Fruit fly (Drosophila melanogaster) whole organism, embryonic: ENCODE results near the gene His3.3A.

Experiments used
- C15 ChIP-seq: fragments of 200-800 bp; sonication (Bioruptor generic); IDR thresholded peaks from 3 replicates; pipeline ENCODE4 v1.3.6; 2022; ENCODE audit warnings: missing biosample characterization, missing genetic modification characterization
- CG10147 ChIP-seq: fragments of 200-800 bp; sonication (Bioruptor generic); optimal IDR thresholded peaks from 2 replicates; lab custom pipeline; 2019; ENCODE audit warnings: missing biosample characterization, mild to moderate bottlenecking, missing genetic modification characterization, moderate library complexity
- CG10321 ChIP-seq: fragments of 200-800 bp; sonication (Bioruptor generic); IDR thresholded peaks from 2 replicates; pipeline ENCODE4 v1.3.6; 2022; ENCODE audit warnings: missing biosample characterization, missing genetic modification characterization
- CG12236 ChIP-seq: fragments of 200-800 bp; sonication (Bioruptor generic); optimal IDR thresholded peaks from 2 replicates; lab custom pipeline; 2016; ENCODE audit warnings: missing biosample characterization, missing genetic modification characterization
- CG14965 ChIP-seq: fragments of 200-800 bp; sonication (Bioruptor generic); optimal IDR thresholded peaks from 2 replicates; lab custom pipeline; 2016; ENCODE audit warnings: missing biosample characterization, missing genetic modification characterization, borderline replicate concordance
- CG15696 ChIP-seq: fragments of 200-800 bp; sonication (Bioruptor generic); optimal IDR thresholded peaks from 2 replicates; lab custom pipeline; 2019; ENCODE audit warnings: missing biosample characterization, mild to moderate bottlenecking, missing genetic modification characterization, moderate library complexity
- CG1832 ChIP-seq: fragments of 200-800 bp; sonication (Bioruptor generic); optimal IDR thresholded peaks from 2 replicates; lab custom pipeline; 2017; ENCODE audit warnings: missing biosample characterization, mild to moderate bottlenecking, missing genetic modification characterization, inconsistent platforms
- CG32772 ChIP-seq: fragments of 200-800 bp; sonication (Bioruptor generic); IDR thresholded peaks from 2 replicates; pipeline ENCODE4 v1.3.6; 2022; ENCODE audit warnings: missing biosample characterization, missing genetic modification characterization
- CG34376 ChIP-seq: fragments of 200-800 bp; sonication (Bioruptor generic); optimal IDR thresholded peaks from 2 replicates; lab custom pipeline; 2018; ENCODE audit warnings: missing biosample characterization, mild to moderate bottlenecking, missing genetic modification characterization
- CG4424 ChIP-seq: fragments of 200-800 bp; sonication (Bioruptor generic); optimal IDR thresholded peaks from 3 replicates; lab custom pipeline; 2016; ENCODE audit warnings: missing biosample characterization, missing genetic modification characterization
- CG6791 ChIP-seq: fragments of 200-800 bp; sonication (Bioruptor generic); IDR thresholded peaks from 3 replicates; pipeline ENCODE4 v1.3.6; 2022; ENCODE audit warnings: missing biosample characterization, missing genetic modification characterization; ENCODE audit not compliant: partially characterized antibody
- CG8290 ChIP-seq, 3 experiments: fragments of 200-800 bp; sonication (Bioruptor generic); optimal IDR thresholded peaks; 2 replicates each; lab custom pipeline; 2016 to 2019; ENCODE audit warnings: missing biosample characterization in 3 of 3, missing genetic modification characterization in 3 of 3, mild to moderate bottlenecking in 2 of 3, moderate library complexity in 1 of 3
- CG9215 ChIP-seq: fragments of 200-800 bp; sonication (Bioruptor generic); IDR thresholded peaks from 2 replicates; pipeline ENCODE4 v1.3.6; 2022; ENCODE audit warnings: missing biosample characterization, missing genetic modification characterization
- CG9876 ChIP-seq: fragments of 200-800 bp; sonication (Bioruptor generic); optimal IDR thresholded peaks from 2 replicates; lab custom pipeline; 2016; ENCODE audit warnings: missing biosample characterization, missing genetic modification characterization
- CHES-1-like ChIP-seq: fragments of 200-800 bp; sonication (Bioruptor generic); optimal IDR thresholded peaks from 2 replicates; lab custom pipeline; 2016; ENCODE audit warnings: missing biosample characterization, missing genetic modification characterization
- CkIIα-i1 ChIP-seq: fragments of 200-800 bp; sonication (Bioruptor generic); IDR thresholded peaks from 2 replicates; pipeline ENCODE4 v1.3.6; 2022; ENCODE audit warnings: missing biosample characterization, missing genetic modification characterization
- D19B ChIP-seq: fragments of 200-800 bp; sonication (Bioruptor generic); optimal IDR thresholded peaks from 2 replicates; lab custom pipeline; 2017; ENCODE audit warnings: missing biosample characterization, mild to moderate bottlenecking, missing genetic modification characterization
- Dfd ChIP-seq, 2 experiments: fragments of >200 bp; optimal IDR thresholded peaks; 2 replicates each; lab custom pipeline; 2017; ENCODE audit warnings: missing biosample characterization in 2 of 2, missing genetic modification characterization in 2 of 2
- Drgx ChIP-seq: fragments of 200-800 bp; sonication (Bioruptor generic); IDR thresholded peaks from 2 replicates; pipeline ENCODE4 v1.3.6; 2022; ENCODE audit warnings: missing biosample characterization, missing genetic modification characterization
- Ets65A ChIP-seq: fragments of 200-800 bp; sonication (Bioruptor generic); peaks from one replicate; lab custom pipeline; 2016; ENCODE audit warnings: missing biosample characterization, missing genetic modification characterization
- Gsc ChIP-seq: fragments of 200-800 bp; sonication (Bioruptor generic); IDR thresholded peaks from 2 replicates; pipeline ENCODE4 v1.3.6; 2022; ENCODE audit warnings: missing biosample characterization, missing genetic modification characterization
- HLHmδ ChIP-seq: fragments of 200-800 bp; sonication (Bioruptor generic); optimal IDR thresholded peaks from 2 replicates; lab custom pipeline; 2018; ENCODE audit warnings: missing biosample characterization, mild to moderate bottlenecking, missing genetic modification characterization, moderate library complexity
- Hr51 ChIP-seq, 2 experiments: fragments of 200-800 bp; sonication (Bioruptor generic); optimal IDR thresholded peaks; 2 replicates in 1 of 2; 3 replicates in 1 of 2; lab custom pipeline; 2016 to 2018; ENCODE audit warnings: missing biosample characterization in 2 of 2, missing genetic modification characterization in 2 of 2, mild to moderate bottlenecking in 1 of 2, moderate library complexity in 1 of 2
- Hr78 ChIP-seq, 2 experiments: fragments of 200-800 bp in 1 of 2; fragments of >200 bp in 1 of 2; sonication (Bioruptor generic) in 1 of 2; optimal IDR thresholded peaks; 2 replicates each; lab custom pipeline; 2017 to 2019; ENCODE audit warnings: missing biosample characterization in 2 of 2, missing genetic modification characterization in 2 of 2, mild to moderate bottlenecking in 1 of 2, moderate library complexity in 1 of 2
- Hsf ChIP-seq: fragments of 200-800 bp; sonication (Bioruptor generic); optimal IDR thresholded peaks from 3 replicates; lab custom pipeline; 2016; ENCODE audit warnings: missing biosample characterization, missing genetic modification characterization
- NfI ChIP-seq: fragments of 200-800 bp; sonication (Bioruptor generic); optimal IDR thresholded peaks from 3 replicates; lab custom pipeline; 2018; ENCODE audit warnings: missing biosample characterization, mild to moderate bottlenecking, missing genetic modification characterization, moderate library complexity
- Pdp1 ChIP-seq, 2 experiments: fragments of 200-800 bp; sonication (Bioruptor generic); optimal IDR thresholded peaks; 3 replicates each; lab custom pipeline; 2016; ENCODE audit warnings: missing biosample characterization in 2 of 2, missing genetic modification characterization in 2 of 2, mild to moderate bottlenecking in 1 of 2, moderate library complexity in 1 of 2
- Ssrp ChIP-seq: fragments of 200-800 bp; sonication (Bioruptor generic); optimal IDR thresholded peaks from 2 replicates; lab custom pipeline; 2018; ENCODE audit warnings: missing biosample characterization, mild to moderate bottlenecking, missing genetic modification characterization, moderate library complexity
- Tbp ChIP-seq: fragments of >200 bp; optimal IDR thresholded peaks from 2 replicates; lab custom pipeline; 2018; ENCODE audit warnings: missing biosample characterization, missing genetic modification characterization
- aop ChIP-seq: fragments of 200-800 bp; sonication (Bioruptor generic); IDR thresholded peaks from 2 replicates; pipeline ENCODE4 v1.3.6; 2022; ENCODE audit warnings: missing biosample characterization, missing genetic modification characterization
- br ChIP-seq: fragments of >200 bp; optimal IDR thresholded peaks from 2 replicates; lab custom pipeline; 2017
- chinmo ChIP-seq: fragments of 200-800 bp; sonication (Bioruptor generic); IDR thresholded peaks from 4 replicates; pipeline ENCODE4 v1.3.6; 2022; ENCODE audit warnings: missing biosample characterization, missing genetic modification characterization; ENCODE audit not compliant: partially characterized antibody
- chn ChIP-seq: fragments of 200-800 bp; sonication (Bioruptor generic); optimal IDR thresholded peaks from 2 replicates; lab custom pipeline; 2016; ENCODE audit warnings: missing biosample characterization, missing genetic modification characterization
- cwo ChIP-seq: fragments of 200-800 bp; sonication (Bioruptor generic); optimal IDR thresholded peaks from 3 replicates; lab custom pipeline; 2017; ENCODE audit warnings: missing biosample characterization, missing genetic modification characterization, mild to moderate bottlenecking, moderate library complexity, missing genetic modification reagents
- dmrt99B ChIP-seq: fragments of 200-800 bp; sonication (Bioruptor generic); optimal IDR thresholded peaks from 2 replicates; lab custom pipeline; 2018; ENCODE audit warnings: missing biosample characterization, mild to moderate bottlenecking, missing genetic modification characterization, moderate library complexity
- dpn ChIP-seq, 2 experiments: fragments of 200-800 bp; sonication (Bioruptor generic); optimal IDR thresholded peaks; 3 replicates each; lab custom pipeline; 2016; ENCODE audit warnings: missing biosample characterization in 2 of 2, missing genetic modification characterization in 2 of 2
- gem ChIP-seq: fragments of 200-800 bp; sonication (Bioruptor generic); optimal IDR thresholded peaks from 2 replicates; lab custom pipeline; 2019; ENCODE audit warnings: missing biosample characterization, mild to moderate bottlenecking, missing genetic modification characterization, moderate library complexity
- her ChIP-seq: fragments of 200-800 bp; sonication (Bioruptor generic); optimal IDR thresholded peaks from 2 replicates; lab custom pipeline; 2016; ENCODE audit warnings: missing biosample characterization, missing genetic modification characterization
- nmo ChIP-seq: fragments of 200-800 bp; sonication (Bioruptor generic); optimal IDR thresholded peaks from 2 replicates; lab custom pipeline; 2018; ENCODE audit warnings: missing biosample characterization, mild to moderate bottlenecking, missing genetic modification characterization, moderate library complexity
- nom ChIP-seq: fragments of 200-800 bp; sonication (Bioruptor generic); optimal IDR thresholded peaks from 2 replicates; lab custom pipeline; 2017; ENCODE audit warnings: missing biosample characterization, missing genetic modification characterization, mild to moderate bottlenecking, moderate library complexity, missing genetic modification reagents
- p53 ChIP-seq: fragments of 200-800 bp; sonication (Bioruptor generic); optimal IDR thresholded peaks from 2 replicates; lab custom pipeline; 2016; ENCODE audit warnings: missing biosample characterization, missing genetic modification characterization
- pita ChIP-seq: fragments of 200-800 bp; sonication (Bioruptor generic); optimal IDR thresholded peaks from 2 replicates; lab custom pipeline; 2017; ENCODE audit warnings: missing biosample characterization, mild to moderate bottlenecking, missing genetic modification characterization
- pzg ChIP-seq: fragments of 200-800 bp; sonication (Bioruptor generic); optimal IDR thresholded peaks from 3 replicates; lab custom pipeline; 2018; ENCODE audit warnings: missing biosample characterization, mild to moderate bottlenecking, missing genetic modification characterization, moderate library complexity
- rib ChIP-seq: fragments of 200-800 bp; sonication (Bioruptor generic); IDR thresholded peaks from 2 replicates; pipeline ENCODE4 v1.3.6; 2022; ENCODE audit warnings: missing biosample characterization, missing genetic modification characterization
- schlank ChIP-seq: fragments of 200-800 bp; sonication (Bioruptor generic); optimal IDR thresholded peaks from 2 replicates; lab custom pipeline; 2018; ENCODE audit warnings: missing biosample characterization, mild to moderate bottlenecking, missing genetic modification characterization
- sima ChIP-seq: fragments of 200-800 bp; sonication (Bioruptor generic); optimal IDR thresholded peaks from 2 replicates; lab custom pipeline; 2016; ENCODE audit warnings: missing biosample characterization, missing genetic modification characterization
- sug ChIP-seq: fragments of 200-800 bp; optimal IDR thresholded peaks from 2 replicates; lab custom pipeline; 2019; ENCODE audit warnings: missing biosample characterization, mild to moderate bottlenecking, missing genetic modification characterization, moderate library complexity
- tin ChIP-seq: fragments of 200-800 bp; sonication (Bioruptor generic); optimal IDR thresholded peaks from 3 replicates; lab custom pipeline; 2016; ENCODE audit warnings: missing biosample characterization, missing genetic modification characterization
- twi ChIP-seq: fragments of 200-800 bp; optimal IDR thresholded peaks from 2 replicates; lab custom pipeline; 2019; ENCODE audit warnings: missing biosample characterization, mild to moderate bottlenecking, missing genetic modification characterization, moderate library complexity

The His3.3A gene

dm6 chr2L:5022602-5023001, 32.3 kb upstream of the His3.3A start:
- TF ChIP-seq sima (GFP tag; lab: Kevin White, UChicago) (no peak), Ets65A (peak; percentile 88), twi (tag; lab: Kevin White, UChicago) (peak; percentile 79)

- no peak for TF ChIP-seq br
- no peak for TF ChIP-seq nmo (GFP tag; lab: Kevin White, UChicago)
- TF ChIP-seq CG4424 (GFP tag; lab: Kevin White, UChicago): no peak
- no peak for TF ChIP-seq nom (GFP tag; lab: Kevin White, UChicago)
- TF ChIP-seq rib (GFP tag; lab: Robert Waterston, UW): no peak
- no peak for TF ChIP-seq CG14965
- TF ChIP-seq CG8290 (GFP tag; optimal IDR thresholded peaks at IDR 0.05; lab: Kevin White, UChicago): no peak
- TF ChIP-seq CG8290 (tag; optimal IDR thresholded peaks at IDR 0.05; lab: Kevin White, UChicago): no peak
- no peak for TF ChIP-seq CHES-1-like (GFP tag; lab: Kevin White, UChicago)
- TF ChIP-seq gem: no peak
- no peak for TF ChIP-seq aop
- no peak for TF ChIP-seq CG6791 (GFP tag; lab: Robert Waterston, UW)
- no peak for TF ChIP-seq CG32772 (GFP tag; lab: Robert Waterston, UW)
- TF ChIP-seq Pdp1 (GFP tag; optimal IDR thresholded peaks at IDR 0.05; lab: Kevin White, UChicago): peak in 1 of 2 experiments; percentile 27
- no peak for TF ChIP-seq Dfd (GFP tag; optimal IDR thresholded peaks at IDR 0.05; lab: Kevin White, UChicago)
- no peak for TF ChIP-seq her (GFP tag; lab: Kevin White, UChicago)
- TF ChIP-seq p53: no peak
- 0 out of 4 replicates have a peak, but pooled peaks have one; percentile 16 for TF ChIP-seq chinmo (GFP tag; lab: Robert Waterston, UW)
- TF ChIP-seq Ssrp: no peak
- peak; percentile 82 for TF ChIP-seq CG34376 (GFP tag; lab: Kevin White, UChicago)
- no peak for TF ChIP-seq CG1832 (GFP tag; lab: Kevin White, UChicago)
- TF ChIP-seq Ets65A: peak; percentile 8
- no peak for TF ChIP-seq CG9215 (GFP tag; lab: Robert Waterston, UW)
- TF ChIP-seq sug (tag; lab: Kevin White, UChicago): peak; percentile 50
- no peak for TF ChIP-seq CG10321
- no peak for TF ChIP-seq pzg (GFP tag; lab: Kevin White, UChicago)
- no peak for TF ChIP-seq Drgx (GFP tag; lab: Robert Waterston, UW)
- TF ChIP-seq CG15696: no peak
- TF ChIP-seq Hr78 (GFP tag; optimal IDR thresholded peaks at IDR 0.05; lab: Kevin White, UChicago): no peak
- TF ChIP-seq pita (GFP tag; lab: Kevin White, UChicago): no peak
- TF ChIP-seq Tbp: no peak
- no peak for TF ChIP-seq CG10147 (GFP tag; lab: Kevin White, UChicago)
- TF ChIP-seq CG9876 (GFP tag; lab: Kevin White, UChicago): no peak
- TF ChIP-seq NfI (GFP tag; lab: Kevin White, UChicago): no peak
- peak; percentile 34 for TF ChIP-seq cwo (GFP tag; lab: Kevin White, UChicago)
- no peak for TF ChIP-seq dpn (GFP tag; optimal IDR thresholded peaks at IDR 0.05; lab: Kevin White, UChicago)
Measured at dm6 chr2L:5025557-5025956, 29.3 kb upstream of the His3.3A start.

- TF ChIP-seq CG12236 (GFP tag; lab: Kevin White, UChicago) (no peak), Gsc (GFP tag; lab: Robert Waterston, UW) (no peak), dmrt99B (tag; lab: Kevin White, UChicago) (no peak), Hsf (GFP tag; lab: Kevin White, UChicago) (no peak), tin (no peak), CkIIα-i1 (GFP tag; lab: Robert Waterston, UW) (no peak), C15 (no peak), chn (GFP tag; lab: Kevin White, UChicago) (no peak), D19B (peak; percentile 92), Hr51 (GFP tag; optimal IDR thresholded peaks at IDR 0.05; lab: Kevin White, UChicago) (peak in 1 of 2 experiments; percentile 0), schlank (no peak), HLHmδ (GFP tag; lab: Kevin White, UChicago) (no peak)
Measured at dm6 chr2L:5027321-5028069, 27.4 kb upstream of the His3.3A start.
